Fruit fly (Drosophila melanogaster): Measurements from ENCODE around the gene Mpv17.
A peak's percentile ranks its signal among the peaks of the same experiment; 100 is the strongest.

Mpv17 gene

dm6 chr4:1064652-1065218, 35.6 kb upstream of the Mpv17 start, which contains the start of gene Zyx (continued):
- TF ChIP-seq CG9817 (tag; optimal IDR thresholded peaks at IDR 0.05): no peak
- no peak for TF ChIP-seq CG2120 (GFP tag; optimal IDR thresholded peaks at IDR 0.05)
- TF ChIP-seq CG3407 (GFP tag; optimal IDR thresholded peaks at IDR 0.05): no peak
- TF ChIP-seq CG8290 (GFP tag; optimal IDR thresholded peaks at IDR 0.05): peak; percentile 69
- peak in 1 of 2 experiments; percentile 39 for TF ChIP-seq CG8290 (tag; optimal IDR thresholded peaks at IDR 0.05)
- TF ChIP-seq seq (GFP tag; IDR thresholded peaks at IDR 0.05): no peak
- TF ChIP-seq slp2 (GFP tag; optimal IDR thresholded peaks at IDR 0.05): no peak
- TF ChIP-seq CG6765 (GFP tag; optimal IDR thresholded peaks at IDR 0.05): no peak
- no peak for TF ChIP-seq HmgD (GFP tag; optimal IDR thresholded peaks at IDR 0.05)
- no peak for TF ChIP-seq wdn (GFP tag; IDR thresholded peaks at IDR 0.05)
- TF ChIP-seq tap (tag; optimal IDR thresholded peaks at IDR 0.05): no peak
- TF ChIP-seq CG17359 (tag; optimal IDR thresholded peaks at IDR 0.05): no peak
- no peak for TF ChIP-seq kni (GFP tag; optimal IDR thresholded peaks at IDR 0.05)
- no peak for TF ChIP-seq ap (GFP tag; IDR thresholded peaks at IDR 0.05)
- no peak for TF ChIP-seq danr (GFP tag; IDR thresholded peaks at IDR 0.05)
- no peak for TF ChIP-seq shn (GFP tag; optimal IDR thresholded peaks at IDR 0.05)
- no peak for TF ChIP-seq Stat92E (GFP tag; optimal IDR thresholded peaks at IDR 0.05)
- TF ChIP-seq sens (GFP tag): peak; percentile 77
- no peak for TF ChIP-seq CG18599 (GFP tag; optimal IDR thresholded peaks at IDR 0.05)
- TF ChIP-seq pum (GFP tag; optimal IDR thresholded peaks at IDR 0.05): no peak
- TF ChIP-seq row (GFP tag; IDR thresholded peaks at IDR 0.05): no peak; the same call in 2 of the 3 replicates

- no peak for TF ChIP-seq dpn (GFP tag; optimal IDR thresholded peaks at IDR 0.05)
- TF ChIP-seq NC2β (GFP tag; optimal IDR thresholded peaks at IDR 0.05): no peak
- TF ChIP-seq Ets65A (GFP tag): peak; percentile 26
- TF ChIP-seq wek (GFP tag; optimal IDR thresholded peaks at IDR 0.05): no peak
- TF ChIP-seq Spps (tag; optimal IDR thresholded peaks at IDR 0.05): no peak
- no peak for TF ChIP-seq CG13296 (GFP tag; optimal IDR thresholded peaks at IDR 0.05)
- peak in 1 of 2 experiments; percentile 27 for TF ChIP-seq bsh (GFP tag; optimal IDR thresholded peaks at IDR 0.05)
- no peak for TF ChIP-seq CG7928 (GFP tag; optimal IDR thresholded peaks at IDR 0.05)
- TF ChIP-seq CG2129 (GFP tag; IDR thresholded peaks at IDR 0.05; ENCODE audit: partially characterized antibody): no peak
- TF ChIP-seq CG6765 (GFP tag; optimal IDR thresholded peaks at IDR 0.05): no peak
- TF ChIP-seq kay (GFP tag; optimal IDR thresholded peaks at IDR 0.05): no peak
- peak; percentile 75 for TF ChIP-seq zf30C (GFP tag; optimal IDR thresholded peaks at IDR 0.05)
- no peak for TF ChIP-seq prd (optimal IDR thresholded peaks at IDR 0.05)
- TF ChIP-seq prd (GFP tag; IDR thresholded peaks at IDR 0.05): no peak
- no peak for TF ChIP-seq p53 (GFP tag; optimal IDR thresholded peaks at IDR 0.05)
- TF ChIP-seq bbx (GFP tag; IDR thresholded peaks at IDR 0.05; ENCODE audit: partially characterized antibody): no peak
- TF ChIP-seq CG10654 (GFP tag; optimal IDR thresholded peaks at IDR 0.05): peak; percentile 36
- no peak for TF ChIP-seq CG4820 (GFP tag; optimal IDR thresholded peaks at IDR 0.05)
- 0 out of 2 replicates have a peak, but pooled peaks have one; percentile 38 for TF ChIP-seq E2f1 (GFP tag; IDR thresholded peaks at IDR 0.05)
- TF ChIP-seq zfh2 (GFP tag; optimal IDR thresholded peaks at IDR 0.05): no peak
- TF ChIP-seq yki (optimal IDR thresholded peaks at IDR 0.05): no peak
- no peak for TF ChIP-seq stwl (tag; optimal IDR thresholded peaks at IDR 0.05)
- no peak for TF ChIP-seq slp2 (GFP tag; optimal IDR thresholded peaks at IDR 0.05)
- peak; percentile 7 for TF ChIP-seq PHDP (tag; optimal IDR thresholded peaks at IDR 0.05)
- no peak for TF ChIP-seq sc (optimal IDR thresholded peaks at IDR 0.05)
- TF ChIP-seq sc (GFP tag; optimal IDR thresholded peaks at IDR 0.05): no peak
- peak; percentile 11 for TF ChIP-seq CG13123 (GFP tag; optimal IDR thresholded peaks at IDR 0.05)
- TF ChIP-seq row (GFP tag; IDR thresholded peaks at IDR 0.05): peak; percentile 32
- no peak for TF ChIP-seq CG1603 (tag; optimal IDR thresholded peaks at IDR 0.05)
- 0 out of 2 replicates have a peak, but pooled peaks have one; percentile 4 for TF ChIP-seq HLH3B (GFP tag; IDR thresholded peaks at IDR 0.05)
- TF ChIP-seq CG17385 (GFP tag; optimal IDR thresholded peaks at IDR 0.05): peak; percentile 10
- no peak for TF ChIP-seq nau (GFP tag; optimal IDR thresholded peaks at IDR 0.05)
- peak; percentile 35 for TF ChIP-seq Fer3 (tag; optimal IDR thresholded peaks at IDR 0.05)
Observed at dm6 chr4:1064219-1064618, 35.1 kb upstream of the Mpv17 start.
